Worm (Caenorhabditis elegans): ENCODE data around the gene srw-15.

ce11 chrV:15182407-15182806 lies 47.9 kb upstream of the srw-15 start, which contains the start of gene fbxa-84:
- TF ChIP-seq him-1 (tag; optimal IDR thresholded peaks at IDR 0.05): no peak
- TF ChIP-seq dao-5 (tag; optimal IDR thresholded peaks at IDR 0.05): no peak
